Worm (Caenorhabditis elegans) whole organism, L1 larva: ENCODE results near the gene T28D6.7.

ENCODE experiments used
- C04F5.9 ChIP-seq: sonication (generic microtip); optimal IDR thresholded peaks from 2 replicates; lab custom pipeline; 2016; ENCODE audit warnings: missing genetic modification characterization, missing compliant biosample characterization
- C16A3.4 ChIP-seq: fragments of 150-350 bp; optimal IDR thresholded peaks from 2 replicates; lab custom pipeline; 2014; ENCODE audit warnings: missing biosample characterization, missing genetic modification characterization
- C34B4.2 ChIP-seq: sonication (generic microtip); optimal IDR thresholded peaks from 2 replicates; lab custom pipeline; 2017; ENCODE audit warnings: mild to moderate bottlenecking, missing genetic modification characterization, missing compliant biosample characterization
- F16B12.6 ChIP-seq: fragments of 150-350 bp; optimal IDR thresholded peaks from 2 replicates; lab custom pipeline; 2014; ENCODE audit warnings: missing biosample characterization, missing genetic modification characterization
- Y116A8C.19 ChIP-seq: sonication (generic microtip); optimal IDR thresholded peaks from 2 replicates; lab custom pipeline; 2016; ENCODE audit warnings: missing compliant biosample characterization, missing genetic modification characterization, borderline replicate concordance
- aha-1 ChIP-seq: fragments of 150-350 bp; optimal IDR thresholded peaks from 2 replicates; lab custom pipeline; 2014; ENCODE audit warnings: missing biosample characterization, missing genetic modification characterization
- alr-1 ChIP-seq: fragments of 200-800 bp; sonication (Bioruptor generic); optimal IDR thresholded peaks from 2 replicates; lab custom pipeline; 2018; ENCODE audit warnings: borderline replicate concordance, mild to moderate bottlenecking, missing genetic modification characterization, missing compliant biosample characterization
- blmp-1 ChIP-seq: fragments of 150-350 bp; optimal IDR thresholded peaks from 2 replicates; lab custom pipeline; 2014; ENCODE audit warnings: missing biosample characterization, missing genetic modification characterization
- ceh-63 ChIP-seq: fragments of 200-800 bp; sonication (Bioruptor generic); optimal IDR thresholded peaks from 2 replicates; lab custom pipeline; 2018; ENCODE audit warnings: mild to moderate bottlenecking, missing genetic modification characterization, missing compliant biosample characterization
- ceh-88 ChIP-seq: fragments of 200-800 bp; sonication (Bioruptor generic); IDR thresholded peaks from 2 replicates; pipeline ENCODE4 v1.3.6; 2022; ENCODE audit warnings: missing genetic modification characterization, missing compliant biosample characterization
- ceh-90 ChIP-seq: sonication (generic microtip); optimal IDR thresholded peaks from 2 replicates; lab custom pipeline; 2016; ENCODE audit warnings: missing genetic modification characterization, missing compliant biosample characterization
- dpl-1 ChIP-seq, 3 experiments: fragments of 150-350 bp in 2 of 3; sonication (generic microtip) in 1 of 3; optimal IDR thresholded peaks; 2 replicates each; lab custom pipeline; 2014 to 2017; ENCODE audit warnings: missing biosample characterization in 3 of 3, missing genetic modification characterization in 3 of 3, missing genetic modification reagents in 3 of 3
- dsc-1 ChIP-seq: sonication (generic microtip); optimal IDR thresholded peaks from 2 replicates; lab custom pipeline; 2016; ENCODE audit warnings: mild to moderate bottlenecking, missing genetic modification characterization, missing compliant biosample characterization
- efl-1 ChIP-seq, 4 experiments: fragments of 150-350 bp; optimal IDR thresholded peaks in 3 of 4; peaks in 1 of 4; 1 replicate in 1 of 4; 2 replicates in 3 of 4; lab custom pipeline; 2014; ENCODE audit warnings: missing biosample characterization in 2 of 4, missing genetic modification characterization in 2 of 4, missing genetic modification reagents in 2 of 4
- efl-3 ChIP-seq: fragments of 200-800 bp; sonication (Bioruptor generic); optimal IDR thresholded peaks from 2 replicates; lab custom pipeline; 2018; ENCODE audit warnings: mild to moderate bottlenecking, missing genetic modification characterization, missing compliant biosample characterization
- egl-13 ChIP-seq: sonication (generic microtip); optimal IDR thresholded peaks from 2 replicates; lab custom pipeline; 2016; ENCODE audit warnings: missing genotype, missing genetic modification reagents, missing genetic modification characterization, missing compliant biosample characterization
- ets-5 ChIP-seq: fragments of 200-800 bp; sonication (Bioruptor generic); IDR thresholded peaks from 2 replicates; pipeline ENCODE4 v1.3.6; 2022; ENCODE audit warnings: missing genetic modification characterization, missing compliant biosample characterization
- fos-1 ChIP-seq: fragments of 150-350 bp; optimal IDR thresholded peaks from 2 replicates; lab custom pipeline; 2014; ENCODE audit warnings: missing biosample characterization, missing genetic modification characterization
- irx-1 ChIP-seq: sonication (generic microtip); optimal IDR thresholded peaks from 2 replicates; lab custom pipeline; 2016; ENCODE audit warnings: missing genetic modification characterization, missing compliant biosample characterization
- lin-14 ChIP-seq: fragments of 200-800 bp; sonication (Bioruptor generic); optimal IDR thresholded peaks from 2 replicates; lab custom pipeline; 2018; ENCODE audit warnings: mild to moderate bottlenecking, missing genetic modification characterization, moderate library complexity, missing compliant biosample characterization
- lin-15B ChIP-seq: fragments of 150-350 bp; sonication (generic microtip); optimal IDR thresholded peaks from 3 replicates; lab custom pipeline; 2014; ENCODE audit warnings: missing biosample characterization, missing genetic modification characterization
- mab-9 ChIP-seq: fragments of 200-800 bp; sonication (Bioruptor generic); IDR thresholded peaks from 2 replicates; pipeline ENCODE4 v1.3.6; 2022; ENCODE audit warnings: missing genetic modification reagents, missing genetic modification characterization, missing compliant biosample characterization
- mdl-1 ChIP-seq, 2 experiments: fragments of 150-350 bp; optimal IDR thresholded peaks; 2 replicates each; lab custom pipeline; 2014 to 2017; ENCODE audit warnings: missing biosample characterization in 2 of 2, missing genetic modification characterization in 2 of 2, inconsistent platforms in 1 of 2
- mep-1 ChIP-seq: fragments of 150-350 bp; optimal IDR thresholded peaks from 2 replicates; lab custom pipeline; 2014; ENCODE audit warnings: missing biosample characterization, missing genetic modification characterization
- nhr-11 ChIP-seq: fragments of 150-350 bp; optimal IDR thresholded peaks from 2 replicates; lab custom pipeline; 2014; ENCODE audit warnings: missing biosample characterization, missing genetic modification characterization
- nhr-20 ChIP-seq: sonication (generic microtip); optimal IDR thresholded peaks from 2 replicates; lab custom pipeline; 2016; ENCODE audit warnings: mild to moderate bottlenecking, missing genetic modification characterization, missing compliant biosample characterization
- nhr-237 ChIP-seq: fragments of 150-350 bp; optimal IDR thresholded peaks from 2 replicates; lab custom pipeline; 2014; ENCODE audit warnings: missing biosample characterization, missing genetic modification characterization
- nhr-47 ChIP-seq: sonication (generic microtip); optimal IDR thresholded peaks from 2 replicates; lab custom pipeline; 2016; ENCODE audit warnings: mild to moderate bottlenecking, missing genetic modification characterization, moderate library complexity, missing compliant biosample characterization
- nhr-76 ChIP-seq: sonication (generic microtip); optimal IDR thresholded peaks from 2 replicates; lab custom pipeline; 2017; ENCODE audit warnings: missing biosample characterization, missing genetic modification characterization
- nhr-84 ChIP-seq: sonication (generic microtip); optimal IDR thresholded peaks from 2 replicates; lab custom pipeline; 2017; ENCODE audit warnings: missing biosample characterization, missing genetic modification characterization
- nhr-90 ChIP-seq: sonication (generic microtip); optimal IDR thresholded peaks from 2 replicates; lab custom pipeline; 2016; ENCODE audit warnings: mild to moderate bottlenecking, missing genetic modification characterization, missing compliant biosample characterization; ENCODE audit not compliant: poor library complexity
- pax-3 ChIP-seq: fragments of 200-800 bp; sonication (Bioruptor generic); optimal IDR thresholded peaks from 2 replicates; lab custom pipeline; 2018; ENCODE audit warnings: mild to moderate bottlenecking, missing genetic modification characterization, moderate library complexity, missing compliant biosample characterization
- skn-1 ChIP-seq: fragments of 150-350 bp; optimal IDR thresholded peaks from 2 replicates; lab custom pipeline; 2014; ENCODE audit warnings: missing biosample characterization, missing genetic modification characterization
- snpc-4 ChIP-seq: fragments of 150-350 bp; optimal IDR thresholded peaks from 2 replicates; lab custom pipeline; 2014; ENCODE audit warnings: missing biosample characterization, missing genetic modification characterization
- snu-23 ChIP-seq: sonication (generic microtip); optimal IDR thresholded peaks from 2 replicates; lab custom pipeline; 2016; ENCODE audit warnings: missing genetic modification characterization, missing compliant biosample characterization
- sup-37 ChIP-seq: fragments of 200-800 bp; sonication (Bioruptor generic); optimal IDR thresholded peaks from 2 replicates; lab custom pipeline; 2018; ENCODE audit warnings: mild to moderate bottlenecking, missing genetic modification characterization, missing compliant biosample characterization
- swsn-7 ChIP-seq: sonication (generic microtip); optimal IDR thresholded peaks from 2 replicates; lab custom pipeline; 2016; ENCODE audit warnings: missing genetic modification characterization, missing compliant biosample characterization
- tlp-1 ChIP-seq: fragments of 150-350 bp; optimal IDR thresholded peaks from 2 replicates; lab custom pipeline; 2014; ENCODE audit warnings: missing biosample characterization, missing genetic modification characterization
- unc-130 ChIP-seq: fragments of 150-350 bp; optimal IDR thresholded peaks from 2 replicates; lab custom pipeline; 2017; ENCODE audit warnings: missing biosample characterization, missing genetic modification characterization, inconsistent platforms
- unc-86 ChIP-seq: sonication (generic microtip); optimal IDR thresholded peaks from 2 replicates; lab custom pipeline; 2016; ENCODE audit warnings: missing genetic modification characterization, missing compliant biosample characterization
- unc-98 ChIP-seq: fragments of 200-800 bp; sonication (Bioruptor generic); IDR thresholded peaks from 2 replicates; pipeline ENCODE4 v1.3.6; 2022; ENCODE audit warnings: missing genetic modification characterization, missing compliant biosample characterization
- xbp-1 ChIP-seq: sonication (generic microtip); optimal IDR thresholded peaks from 2 replicates; lab custom pipeline; 2016; ENCODE audit warnings: missing genetic modification characterization, missing compliant biosample characterization
- ztf-4 ChIP-seq: fragments of 150-350 bp; optimal IDR thresholded peaks from 2 replicates; lab custom pipeline; 2014; ENCODE audit warnings: missing biosample characterization, missing genetic modification characterization

Gene T28D6.7

ce11 chrIII:11378450-11378849 lies 32.2 kb upstream of the T28D6.7 start:
- TF ChIP-seq xbp-1 (peak; percentile 82), efl-1 (optimal IDR thresholded peaks at IDR 0.05; lab: Kevin White, UChicago) (no peak), efl-1 (GFP tag; optimal IDR thresholded peaks at IDR 0.05 in 1 of 2; lab: Kevin White, UChicago) (peak in 1 of 2 experiments; percentile 32), nhr-237 (tag; lab: Kevin White, UChicago) (no peak), skn-1 (no peak), snpc-4 (tag; lab: Kevin White, UChicago) (peak; percentile 74), lin-14 (GFP tag; lab: Kevin White, UChicago) (peak; percentile 17), blmp-1 (peak; percentile 88), nhr-84 (tag; lab: Kevin White, UChicago) (no peak), ceh-63 (GFP tag; lab: Kevin White, UChicago) (no peak)

DNA sequence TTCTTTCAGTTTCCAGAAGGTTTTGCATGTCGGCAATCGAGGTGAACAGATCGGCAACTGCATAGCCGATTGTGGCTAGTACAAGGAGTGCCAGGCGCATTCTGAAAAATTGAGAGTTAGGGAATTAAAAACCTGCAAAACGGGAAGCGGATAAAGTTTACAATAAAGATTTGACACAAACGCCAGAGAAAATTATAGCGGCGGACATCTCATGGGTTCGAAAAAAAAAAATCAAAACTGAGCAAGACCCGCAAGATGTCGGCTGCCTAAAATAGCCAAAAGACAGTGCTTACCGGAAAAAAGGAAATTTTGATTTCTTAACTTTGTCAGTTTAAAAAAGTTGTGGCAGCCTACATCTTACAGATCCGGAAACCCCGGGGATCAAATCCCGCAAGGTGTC lies 31.6 kb upstream of the T28D6.7 start, which contains the start of gene dpy-18:
dpy-18 (minus strand) TSS at position 101 of the 400 bp plus-strand sequence.
- TF ChIP-seq alr-1 (no peak), C16A3.4 (tag; lab: Kevin White, UChicago) (no peak), fos-1 (no peak), ceh-90 (tag; lab: Kevin White, UChicago) (no peak), tlp-1 (tag; lab: Kevin White, UChicago) (no peak), nhr-47 (tag; lab: Kevin White, UChicago) (no peak), C04F5.9 (no peak), mdl-1 (tag; optimal IDR thresholded peaks at IDR 0.05; lab: Kevin White, UChicago) (no peak), mab-9 (GFP tag; lab: Robert Waterston, UW) (no peak), pax-3 (tag; lab: Kevin White, UChicago) (no peak), mep-1 (tag; lab: Kevin White, UChicago) (no peak), egl-13 (tag; lab: Kevin White, UChicago) (no peak), dsc-1 (tag; lab: Kevin White, UChicago) (no peak), C34B4.2 (tag; lab: Kevin White, UChicago) (no peak), nhr-90 (tag; lab: Kevin White, UChicago) (no peak), snu-23 (no peak), F16B12.6 (tag; lab: Kevin White, UChicago) (no peak), nhr-20 (no peak), lin-15B (no peak), swsn-7 (no peak)

DNA sequence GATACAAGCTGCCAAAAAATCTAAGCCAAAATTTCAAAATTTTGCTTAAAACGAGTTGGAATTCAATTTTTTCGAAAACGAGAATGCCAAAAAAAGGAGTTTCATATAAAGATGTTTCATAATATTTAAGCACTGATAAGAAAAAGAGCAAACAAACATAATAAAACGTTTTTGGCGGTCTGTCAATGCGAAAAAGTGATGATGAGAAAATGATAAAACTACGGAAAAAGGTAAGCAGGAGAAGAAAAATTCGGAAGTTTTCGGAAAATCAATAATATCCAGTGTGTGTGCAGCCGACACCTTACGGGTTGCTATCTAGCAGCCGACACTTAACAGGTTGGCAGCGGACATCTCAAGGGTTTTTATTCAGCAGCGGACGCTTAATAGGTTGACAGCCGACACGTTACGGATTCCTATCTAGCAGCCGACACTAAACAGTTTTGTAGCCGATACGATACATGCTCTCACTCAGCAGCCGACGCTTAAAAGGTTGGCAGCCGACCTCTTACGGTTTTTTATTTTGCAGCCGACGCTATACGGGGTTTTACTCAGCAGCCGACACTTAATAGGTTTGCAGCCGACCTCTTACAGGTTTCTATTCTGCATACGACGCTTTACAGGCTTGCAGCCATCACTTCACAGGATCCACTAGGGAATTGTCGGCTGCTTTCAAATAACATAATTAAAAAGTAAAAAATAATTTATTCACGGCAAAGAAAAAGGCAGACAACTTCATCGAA lies 26.1 kb upstream of the T28D6.7 start:
- TF ChIP-seq egl-13 (tag; lab: Kevin White, UChicago) = no peak
- no peak for TF ChIP-seq nhr-20
- no peak for TF ChIP-seq ceh-63 (GFP tag; lab: Kevin White, UChicago)
- TF ChIP-seq sup-37 (GFP tag; lab: Kevin White, UChicago) = no peak
- no peak for TF ChIP-seq unc-130 (tag; lab: Kevin White, UChicago)
- TF ChIP-seq C34B4.2 (tag; lab: Kevin White, UChicago) = no peak
- TF ChIP-seq mab-9 (GFP tag; lab: Robert Waterston, UW) = no peak
- no peak for TF ChIP-seq snu-23
- no peak for TF ChIP-seq unc-86
- TF ChIP-seq efl-3 (GFP tag; lab: Kevin White, UChicago) = no peak
- no peak for TF ChIP-seq dpl-1 (GFP tag; optimal IDR thresholded peaks at IDR 0.05; lab: Kevin White, UChicago)
- no peak for TF ChIP-seq alr-1
- TF ChIP-seq efl-1 (optimal IDR thresholded peaks at IDR 0.05; lab: Kevin White, UChicago) = no peak
- TF ChIP-seq efl-1 (GFP tag; optimal IDR thresholded peaks at IDR 0.05 in 1 of 2; lab: Kevin White, UChicago) = peak in 1 of 2 experiments; percentile 84
- peak; percentile 89 for TF ChIP-seq snpc-4 (tag; lab: Kevin White, UChicago)
- no peak for TF ChIP-seq ets-5 (GFP tag; lab: Robert Waterston, UW)

DNA sequence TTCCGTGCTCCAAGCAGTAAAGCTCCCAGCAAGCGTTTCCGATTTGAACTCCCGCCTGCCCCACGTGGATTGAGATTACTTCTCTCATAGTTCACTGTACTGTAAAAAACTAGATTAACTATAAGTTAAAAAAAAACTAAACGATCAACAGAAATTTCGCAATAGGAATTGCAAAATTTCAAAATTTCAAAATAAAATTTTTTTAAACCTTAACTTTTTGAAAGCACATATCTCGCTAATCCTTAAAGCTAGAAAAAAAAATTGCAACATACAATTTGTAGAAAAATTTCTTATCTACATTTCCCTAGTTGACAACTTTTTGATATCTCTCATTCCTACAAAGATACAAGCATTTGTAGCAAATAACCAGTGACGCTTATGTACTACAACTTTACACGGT lies 25.4 kb upstream of the T28D6.7 start, which contains the start of gene tba-7:
tba-7 (minus strand) TSS at position 101 of the 400 bp plus-strand sequence.
- no peak for TF ChIP-seq blmp-1
- TF ChIP-seq ztf-4 = no peak
- TF ChIP-seq ceh-88 (GFP tag; lab: Robert Waterston, UW) = no peak
- no peak for TF ChIP-seq ceh-63 (GFP tag; lab: Kevin White, UChicago)
- no peak for TF ChIP-seq pax-3 (tag; lab: Kevin White, UChicago)
- TF ChIP-seq Y116A8C.19 (tag; lab: Kevin White, UChicago) = no peak
- no peak for TF ChIP-seq nhr-237 (tag; lab: Kevin White, UChicago)
- no peak for TF ChIP-seq nhr-11 (tag; lab: Kevin White, UChicago)
- TF ChIP-seq aha-1 (tag; lab: Kevin White, UChicago) = no peak
- no peak for TF ChIP-seq unc-98 (GFP tag; lab: Robert Waterston, UW)
- no peak for TF ChIP-seq nhr-76 (tag; lab: Kevin White, UChicago)
- no peak for TF ChIP-seq ets-5 (GFP tag; lab: Robert Waterston, UW)
- no peak for TF ChIP-seq irx-1 (tag; lab: Kevin White, UChicago)
- TF ChIP-seq, all 84 proteins: peak for 0
